Fruit fly (Drosophila melanogaster) whole organism, embryonic: ENCODE measurements around the gene CG9467.

Source experiments
- Asciz ChIP-seq: fragments of 200-800 bp; sonication (Bioruptor generic); optimal IDR thresholded peaks from 2 replicates; lab custom pipeline; 2017; ENCODE audit warnings: missing biosample characterization, mild to moderate bottlenecking, missing genetic modification characterization, missing genetic modification reagents
- BEAF-32 ChIP-seq: fragments of 200-800 bp; sonication (Bioruptor generic); optimal IDR thresholded peaks from 3 replicates; lab custom pipeline; 2017; ENCODE audit warnings: missing biosample characterization, missing genetic modification characterization, mild to moderate bottlenecking, moderate library complexity, missing genetic modification reagents
- Bgb ChIP-seq: fragments of 200-800 bp; sonication (Bioruptor generic); IDR thresholded peaks from 2 replicates; pipeline ENCODE4 v1.3.6; 2022; ENCODE audit warnings: missing biosample characterization, missing genetic modification characterization; ENCODE audit not compliant: partially characterized antibody
- CG10274 ChIP-seq: fragments of 200-800 bp; sonication (Bioruptor generic); optimal IDR thresholded peaks from 3 replicates; lab custom pipeline; 2017; ENCODE audit warnings: missing biosample characterization, mild to moderate bottlenecking, missing genetic modification characterization
- CG11398 ChIP-seq: fragments of 200-800 bp; sonication (Bioruptor generic); optimal IDR thresholded peaks from 2 replicates; lab custom pipeline; 2016; ENCODE audit warnings: missing biosample characterization, missing genetic modification characterization
- CG11504 ChIP-seq: fragments of 200-800 bp; sonication (Bioruptor generic); optimal IDR thresholded peaks from 3 replicates; lab custom pipeline; 2019; ENCODE audit warnings: missing biosample characterization, mild to moderate bottlenecking, missing genetic modification characterization, moderate library complexity
- CG11696 ChIP-seq: fragments of 200-800 bp; sonication (Bioruptor generic); IDR thresholded peaks from 2 replicates; pipeline ENCODE4 v1.3.6; 2022; ENCODE audit warnings: missing biosample characterization, missing genetic modification characterization
- CG12391 ChIP-seq: fragments of 200-800 bp; sonication (Bioruptor generic); optimal IDR thresholded peaks from 3 replicates; lab custom pipeline; 2018; ENCODE audit warnings: missing biosample characterization, mild to moderate bottlenecking, missing genetic modification characterization, moderate library complexity
- CG12769 ChIP-seq: fragments of 200-800 bp; sonication (Bioruptor generic); optimal IDR thresholded peaks from 2 replicates; lab custom pipeline; 2019; ENCODE audit warnings: missing biosample characterization, mild to moderate bottlenecking, missing genetic modification characterization, moderate library complexity
- CG14860 ChIP-seq: fragments of 200-800 bp; sonication (Bioruptor generic); IDR thresholded peaks from 3 replicates; pipeline ENCODE4 v1.3.6; 2022; ENCODE audit warnings: missing biosample characterization, missing genetic modification characterization; ENCODE audit not compliant: partially characterized antibody
- CG15514 ChIP-seq: fragments of 200-800 bp; sonication (Bioruptor generic); optimal IDR thresholded peaks from 3 replicates; lab custom pipeline; 2017; ENCODE audit warnings: missing biosample characterization, missing genetic modification characterization, mild to moderate bottlenecking, moderate library complexity, missing genetic modification reagents
- CG16813 ChIP-seq: fragments of 200-800 bp; sonication (Bioruptor generic); IDR thresholded peaks from 3 replicates; pipeline ENCODE4 v1.3.6; 2022; ENCODE audit warnings: missing biosample characterization, missing genetic modification characterization; ENCODE audit not compliant: partially characterized antibody
- CG17359 ChIP-seq: fragments of 200-800 bp; sonication (Bioruptor generic); optimal IDR thresholded peaks from 3 replicates; lab custom pipeline; 2018; ENCODE audit warnings: missing biosample characterization, mild to moderate bottlenecking, missing genetic modification characterization, moderate library complexity
- CG2116 ChIP-seq: fragments of 200-800 bp; sonication (Bioruptor generic); optimal IDR thresholded peaks from 3 replicates; lab custom pipeline; 2018; ENCODE audit warnings: missing biosample characterization, mild to moderate bottlenecking, missing genetic modification characterization
- CG2129 ChIP-seq: fragments of 200-800 bp; sonication (Bioruptor generic); IDR thresholded peaks from 2 replicates; pipeline ENCODE4 v1.3.6; 2022; ENCODE audit warnings: missing biosample characterization, missing genetic modification characterization; ENCODE audit not compliant: partially characterized antibody
- CG34224 ChIP-seq: fragments of 200-800 bp; sonication (Bioruptor generic); IDR thresholded peaks from 3 replicates; pipeline ENCODE4 v1.3.6; 2022; ENCODE audit warnings: missing biosample characterization, missing genetic modification characterization; ENCODE audit not compliant: partially characterized antibody
- CG4282 ChIP-seq: fragments of 200-800 bp; sonication (Bioruptor generic); optimal IDR thresholded peaks from 2 replicates; lab custom pipeline; 2016; ENCODE audit warnings: missing biosample characterization, missing genetic modification characterization
- CG4854 ChIP-seq: fragments of 200-800 bp; sonication (Bioruptor generic); optimal IDR thresholded peaks from 2 replicates; lab custom pipeline; 2016; ENCODE audit warnings: missing biosample characterization, missing genetic modification characterization, inconsistent platforms
- CG7271 ChIP-seq: fragments of 200-800 bp; sonication (Bioruptor generic); optimal IDR thresholded peaks from 2 replicates; lab custom pipeline; 2018; ENCODE audit warnings: missing biosample characterization, mild to moderate bottlenecking, missing genetic modification characterization, moderate library complexity
- CG7839 ChIP-seq: fragments of 200-800 bp; sonication (Bioruptor generic); optimal IDR thresholded peaks from 3 replicates; lab custom pipeline; 2018; ENCODE audit warnings: missing biosample characterization, mild to moderate bottlenecking, missing genetic modification characterization, moderate library complexity
- CG9817 ChIP-seq: fragments of 200-800 bp; sonication (Bioruptor generic); optimal IDR thresholded peaks from 2 replicates; lab custom pipeline; 2018; ENCODE audit warnings: missing biosample characterization, mild to moderate bottlenecking, missing genetic modification characterization, moderate library complexity
- Doc3 ChIP-seq: fragments of 200-800 bp; sonication (Bioruptor generic); IDR thresholded peaks from 3 replicates; pipeline ENCODE4 v1.3.6; 2022; ENCODE audit warnings: missing biosample characterization, missing genetic modification characterization; ENCODE audit not compliant: partially characterized antibody
- Dp ChIP-seq: fragments of 200-800 bp; sonication (Bioruptor generic); optimal IDR thresholded peaks from 2 replicates; lab custom pipeline; 2018; ENCODE audit warnings: missing biosample characterization, mild to moderate bottlenecking, missing genetic modification characterization, moderate library complexity
- E2f2 ChIP-seq: fragments of 200-800 bp; sonication (Bioruptor generic); IDR thresholded peaks from 2 replicates; pipeline ENCODE4 v1.3.6; 2022; ENCODE audit warnings: missing biosample characterization, missing genetic modification characterization
- Gsc ChIP-seq: fragments of 200-800 bp; sonication (Bioruptor generic); IDR thresholded peaks from 2 replicates; pipeline ENCODE4 v1.3.6; 2022; ENCODE audit warnings: missing biosample characterization, missing genetic modification characterization
- MBD-R2 ChIP-seq: fragments of 200-800 bp; sonication (Bioruptor generic); IDR thresholded peaks from 2 replicates; pipeline ENCODE4 v1.3.6; 2022; ENCODE audit warnings: missing biosample characterization, missing genetic modification characterization
- Max ChIP-seq: fragments of 200-800 bp; sonication (Bioruptor generic); optimal IDR thresholded peaks from 2 replicates; lab custom pipeline; 2016; ENCODE audit warnings: missing biosample characterization, mild to moderate bottlenecking, missing genetic modification characterization
- Mrtf ChIP-seq: fragments of 200-800 bp; sonication (Bioruptor generic); IDR thresholded peaks from 3 replicates; pipeline ENCODE4 v1.3.6; 2022; ENCODE audit warnings: missing biosample characterization, missing genetic modification characterization
- Opbp ChIP-seq: fragments of 200-800 bp; sonication (Bioruptor generic); IDR thresholded peaks from 3 replicates; pipeline ENCODE4 v1.3.6; 2022; ENCODE audit warnings: missing biosample characterization, missing genetic modification characterization; ENCODE audit not compliant: partially characterized antibody
- Poxn ChIP-seq: fragments of 200-800 bp; sonication (Bioruptor generic); IDR thresholded peaks from 2 replicates; pipeline ENCODE4 v1.3.6; 2022; ENCODE audit warnings: missing biosample characterization, missing genetic modification characterization
- Scr ChIP-seq: fragments of 200-800 bp; sonication (Bioruptor generic); IDR thresholded peaks from 2 replicates; pipeline ENCODE4 v1.3.6; 2022; ENCODE audit warnings: missing biosample characterization, missing genetic modification characterization; ENCODE audit not compliant: partially characterized antibody
- Sin3A ChIP-seq: fragments of >200 bp; optimal IDR thresholded peaks from 2 replicates; lab custom pipeline; 2018
- Tbp ChIP-seq: fragments of >200 bp; optimal IDR thresholded peaks from 2 replicates; lab custom pipeline; 2018; ENCODE audit warnings: missing biosample characterization, missing genetic modification characterization
- Vsx1 ChIP-seq: fragments of 200-800 bp; sonication (Bioruptor generic); optimal IDR thresholded peaks from 2 replicates; lab custom pipeline; 2017; ENCODE audit warnings: missing biosample characterization, mild to moderate bottlenecking, missing genetic modification characterization, missing genetic modification reagents
- bbx ChIP-seq: fragments of 200-800 bp; sonication (Bioruptor generic); IDR thresholded peaks from 2 replicates; pipeline ENCODE4 v1.3.6; 2022; ENCODE audit warnings: missing biosample characterization, missing genetic modification characterization; ENCODE audit not compliant: partially characterized antibody
- bigmax ChIP-seq: fragments of 200-800 bp; sonication (Bioruptor generic); optimal IDR thresholded peaks from 2 replicates; lab custom pipeline; 2018; ENCODE audit warnings: missing biosample characterization, mild to moderate bottlenecking, missing genetic modification characterization
- cas ChIP-seq: fragments of 200-800 bp; sonication (Bioruptor generic); IDR thresholded peaks from 2 replicates; pipeline ENCODE4 v1.3.6; 2022; ENCODE audit warnings: missing biosample characterization, missing genetic modification characterization
- crol ChIP-seq: fragments of 200-800 bp; sonication (Bioruptor generic); IDR thresholded peaks from 2 replicates; pipeline ENCODE4 v1.3.6; 2022; ENCODE audit warnings: missing biosample characterization, missing genetic modification characterization
- gcm ChIP-seq: fragments of 200-800 bp; sonication (Bioruptor generic); optimal IDR thresholded peaks from 2 replicates; lab custom pipeline; 2019; ENCODE audit warnings: missing biosample characterization, mild to moderate bottlenecking, missing genetic modification characterization, moderate library complexity
- inv ChIP-seq: fragments of 200-800 bp; sonication (Bioruptor generic); IDR thresholded peaks from 2 replicates; pipeline ENCODE4 v1.3.6; 2022; ENCODE audit warnings: missing biosample characterization, missing genetic modification characterization; ENCODE audit not compliant: partially characterized antibody
- klu ChIP-seq: fragments of 200-800 bp; sonication (Bioruptor generic); IDR thresholded peaks from 2 replicates; pipeline ENCODE4 v1.3.6; 2022; ENCODE audit warnings: missing biosample characterization, missing genetic modification characterization
- oc ChIP-seq: fragments of 200-800 bp; sonication (Bioruptor generic); optimal IDR thresholded peaks from 2 replicates; lab custom pipeline; 2018; ENCODE audit warnings: missing biosample characterization, mild to moderate bottlenecking, missing genetic modification characterization, moderate library complexity
- onecut ChIP-seq: fragments of 200-800 bp; sonication (Bioruptor generic); IDR thresholded peaks from 2 replicates; pipeline ENCODE4 v1.3.6; 2022; ENCODE audit warnings: missing biosample characterization, missing genetic modification characterization
- scrt ChIP-seq: fragments of 200-800 bp; sonication (Bioruptor generic); optimal IDR thresholded peaks from 2 replicates; lab custom pipeline; 2018; ENCODE audit warnings: missing biosample characterization, mild to moderate bottlenecking, missing genetic modification characterization, moderate library complexity
- sim ChIP-seq: fragments of 200-800 bp; sonication (Bioruptor generic); IDR thresholded peaks from 2 replicates; pipeline ENCODE4 v1.3.6; 2022; ENCODE audit warnings: missing biosample characterization, missing genetic modification characterization
- sug ChIP-seq: fragments of 200-800 bp; optimal IDR thresholded peaks from 2 replicates; lab custom pipeline; 2019; ENCODE audit warnings: missing biosample characterization, mild to moderate bottlenecking, missing genetic modification characterization, moderate library complexity
- tap ChIP-seq: fragments of 200-800 bp; optimal IDR thresholded peaks from 3 replicates; lab custom pipeline; 2019; ENCODE audit warnings: missing biosample characterization, mild to moderate bottlenecking, missing genetic modification characterization, moderate library complexity
- tna ChIP-seq: fragments of 200-800 bp; sonication (Bioruptor generic); IDR thresholded peaks from 2 replicates; pipeline ENCODE4 v1.3.6; 2022; ENCODE audit warnings: missing biosample characterization, missing genetic modification characterization; ENCODE audit not compliant: partially characterized antibody
- unc-4 ChIP-seq: fragments of 200-800 bp; sonication (Bioruptor generic); IDR thresholded peaks from 2 replicates; pipeline ENCODE4 v1.3.6; 2022; ENCODE audit warnings: missing biosample characterization, missing genetic modification characterization; ENCODE audit not compliant: partially characterized antibody

The CG9467 gene

DNA sequence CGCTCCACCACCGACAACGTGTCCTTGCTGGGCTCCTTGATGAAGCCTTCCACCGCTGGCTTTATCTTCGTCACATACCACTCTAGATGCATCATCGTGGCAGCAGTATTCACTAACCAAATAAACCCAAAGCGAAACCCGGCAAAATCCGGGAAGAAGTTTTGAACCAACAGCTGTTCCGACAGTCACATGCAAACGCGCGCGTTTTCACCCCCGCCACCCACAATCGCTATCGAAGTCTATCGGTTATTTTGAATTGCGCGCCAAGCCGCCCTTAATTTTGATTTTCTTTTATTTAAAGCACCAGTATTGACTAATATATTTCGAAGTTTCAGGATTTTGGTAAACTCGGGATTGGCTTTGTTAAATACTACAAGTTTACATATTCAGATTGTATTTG is 46.3 kb downstream of the CG9467 start, which contains the start of gene Tti1 (continued):
- TF ChIP-seq Doc3 (0 out of 3 replicates have a peak, but pooled peaks have one; percentile 43), CG4854 (no peak), E2f2 (GFP tag; lab: Robert Waterston, UW) (peak; percentile 92), Max (GFP tag; lab: Kevin White, UChicago) (no peak), bigmax (GFP tag; lab: Kevin White, UChicago) (no peak), CG15514 (GFP tag; lab: Kevin White, UChicago) (peak; percentile 14), CG12391 (no peak), CG34224 (peak; percentile 56; the same call in 2 of the 3 replicates), crol (GFP tag; lab: Robert Waterston, UW) (peak; percentile 77), bbx (GFP tag; lab: Robert Waterston, UW) (peak; percentile 67), CG2116 (GFP tag; lab: Kevin White, UChicago) (no peak), Gsc (GFP tag; lab: Robert Waterston, UW) (no peak), oc (tag; lab: Kevin White, UChicago) (no peak), tna (GFP tag; lab: Robert Waterston, UW) (peak; percentile 36; the same call in 1 of the 2 replicates), CG14860 (GFP tag; lab: Robert Waterston, UW) (peak; percentile 33; the same call in 1 of the 3 replicates), tap (tag; lab: Kevin White, UChicago) (no peak), CG16813 (no peak), Poxn (GFP tag; lab: Robert Waterston, UW) (no peak), BEAF-32 (GFP tag; lab: Kevin White, UChicago) (peak; percentile 38), gcm (GFP tag; lab: Kevin White, UChicago) (no peak), klu (GFP tag; lab: Robert Waterston, UW) (peak; percentile 57; the same call in 1 of the 2 replicates), CG17359 (tag; lab: Kevin White, UChicago) (no peak), Sin3A (lab: Kevin White, UChicago) (peak; percentile 26), CG7839 (tag; lab: Kevin White, UChicago) (no peak), CG2129 (GFP tag; lab: Robert Waterston, UW) (0 out of 2 replicates have a peak, but pooled peaks have one; percentile 14), Vsx1 (GFP tag; lab: Kevin White, UChicago) (no peak), cas (GFP tag; lab: Robert Waterston, UW) (no peak), Dp (peak; percentile 86), CG11696 (GFP tag; lab: Robert Waterston, UW) (no peak), Opbp (peak; percentile 52; the same call in 1 of the 3 replicates), Bgb (GFP tag; lab: Robert Waterston, UW) (peak; percentile 46; the same call in 1 of the 2 replicates), Tbp (GFP tag; lab: Kevin White, UChicago) (no peak), CG12769 (tag; lab: Kevin White, UChicago) (no peak), Asciz (GFP tag; lab: Kevin White, UChicago) (no peak), Mrtf (GFP tag; lab: Robert Waterston, UW) (no peak), sug (tag; lab: Kevin White, UChicago) (no peak), CG4282 (GFP tag; lab: Kevin White, UChicago) (no peak), CG11398 (GFP tag; lab: Kevin White, UChicago) (no peak), CG10274 (GFP tag; lab: Kevin White, UChicago) (no peak), inv (no peak), CG7271 (tag; lab: Kevin White, UChicago) (no peak), scrt (GFP tag; lab: Kevin White, UChicago) (peak; percentile 34), sim (GFP tag; lab: Robert Waterston, UW) (no peak), CG9817 (no peak), unc-4 (GFP tag; lab: Robert Waterston, UW) (0 out of 2 replicates have a peak, but pooled peaks have one; percentile 18), Scr (GFP tag; lab: Robert Waterston, UW) (peak; percentile 42; the same call in 1 of the 2 replicates), onecut (no peak), CG11504 (no peak), MBD-R2 (GFP tag; lab: Robert Waterston, UW) (peak; percentile 84)
